Fruit fly (Drosophila melanogaster) whole organism, embryonic: ENCODE results near the gene CG4953.
A peak's percentile ranks its signal among the peaks of the same experiment; 100 is the strongest.

Experiments used
- Atf3 ChIP-seq: fragments of 200-800 bp; sonication (Bioruptor generic); optimal IDR thresholded peaks from 3 replicates; lab custom pipeline; 2016; ENCODE audit warnings: missing biosample characterization, missing genetic modification characterization
- CG12155 ChIP-seq: fragments of 200-800 bp; sonication (Bioruptor generic); optimal IDR thresholded peaks from 3 replicates; lab custom pipeline; 2016; ENCODE audit warnings: missing biosample characterization, missing genetic modification characterization
- CG1233 ChIP-seq: fragments of 200-800 bp; sonication (Bioruptor generic); optimal IDR thresholded peaks from 4 replicates; lab custom pipeline; 2018; ENCODE audit warnings: missing biosample characterization, mild to moderate bottlenecking, missing genetic modification characterization
- CG12744 ChIP-seq: fragments of 200-800 bp; sonication (Bioruptor generic); optimal IDR thresholded peaks from 2 replicates; lab custom pipeline; 2016; ENCODE audit warnings: missing biosample characterization, missing genetic modification characterization
- CG12769 ChIP-seq: fragments of 200-800 bp; sonication (Bioruptor generic); optimal IDR thresholded peaks from 2 replicates; lab custom pipeline; 2019; ENCODE audit warnings: missing biosample characterization, mild to moderate bottlenecking, missing genetic modification characterization, moderate library complexity
- CG14965 ChIP-seq: fragments of 200-800 bp; sonication (Bioruptor generic); optimal IDR thresholded peaks from 2 replicates; lab custom pipeline; 2016; ENCODE audit warnings: missing biosample characterization, missing genetic modification characterization, borderline replicate concordance
- CG15514 ChIP-seq: fragments of 200-800 bp; sonication (Bioruptor generic); optimal IDR thresholded peaks from 3 replicates; lab custom pipeline; 2017; ENCODE audit warnings: missing biosample characterization, missing genetic modification characterization, mild to moderate bottlenecking, moderate library complexity, missing genetic modification reagents
- CG17328 ChIP-seq: fragments of 200-800 bp; sonication (Bioruptor generic); IDR thresholded peaks from 2 replicates; pipeline ENCODE4 v1.3.6; 2022; ENCODE audit warnings: missing biosample characterization, missing genetic modification characterization
- CG17802 ChIP-seq: fragments of 200-800 bp; sonication (Bioruptor generic); optimal IDR thresholded peaks from 2 replicates; lab custom pipeline; 2018; ENCODE audit warnings: missing biosample characterization, mild to moderate bottlenecking, missing genetic modification characterization, moderate library complexity
- CG2120 ChIP-seq: fragments of 200-800 bp; sonication (Bioruptor generic); optimal IDR thresholded peaks from 3 replicates; lab custom pipeline; 2016; ENCODE audit warnings: missing biosample characterization, missing genetic modification characterization
- CG3163 ChIP-seq: fragments of 200-800 bp; sonication (Bioruptor generic); optimal IDR thresholded peaks from 3 replicates; lab custom pipeline; 2016; ENCODE audit warnings: missing biosample characterization, missing genetic modification characterization
- CG34224 ChIP-seq: fragments of 200-800 bp; sonication (Bioruptor generic); IDR thresholded peaks from 3 replicates; pipeline ENCODE4 v1.3.6; 2022; ENCODE audit warnings: missing biosample characterization, missing genetic modification characterization; ENCODE audit not compliant: partially characterized antibody
- CG3847 ChIP-seq: fragments of 200-800 bp; sonication (Bioruptor generic); IDR thresholded peaks from 2 replicates; pipeline ENCODE4 v1.3.6; 2022; ENCODE audit warnings: missing biosample characterization, missing genetic modification characterization
- CG4617 ChIP-seq: fragments of 200-800 bp; sonication (Bioruptor generic); optimal IDR thresholded peaks from 3 replicates; lab custom pipeline; 2016; ENCODE audit warnings: missing biosample characterization, missing genetic modification characterization, borderline replicate concordance
- CG4707 ChIP-seq: fragments of 200-800 bp; sonication (Bioruptor generic); optimal IDR thresholded peaks from 2 replicates; lab custom pipeline; 2018; ENCODE audit warnings: missing biosample characterization, mild to moderate bottlenecking, missing genetic modification characterization, moderate library complexity
- CG7839 ChIP-seq: fragments of 200-800 bp; sonication (Bioruptor generic); optimal IDR thresholded peaks from 3 replicates; lab custom pipeline; 2018; ENCODE audit warnings: missing biosample characterization, mild to moderate bottlenecking, missing genetic modification characterization, moderate library complexity
- CG8944 ChIP-seq: fragments of 200-800 bp; sonication (Bioruptor generic); optimal IDR thresholded peaks from 3 replicates; lab custom pipeline; 2016; ENCODE audit warnings: missing biosample characterization, missing genetic modification characterization
- CG9215 ChIP-seq: fragments of 200-800 bp; sonication (Bioruptor generic); IDR thresholded peaks from 2 replicates; pipeline ENCODE4 v1.3.6; 2022; ENCODE audit warnings: missing biosample characterization, missing genetic modification characterization
- Chrac-16 ChIP-seq: fragments of 200-800 bp; sonication (Bioruptor generic); optimal IDR thresholded peaks from 3 replicates; lab custom pipeline; 2016; ENCODE audit warnings: missing biosample characterization, missing genetic modification characterization
- D19B ChIP-seq: fragments of 200-800 bp; sonication (Bioruptor generic); optimal IDR thresholded peaks from 2 replicates; lab custom pipeline; 2017; ENCODE audit warnings: missing biosample characterization, mild to moderate bottlenecking, missing genetic modification characterization
- Dip3 ChIP-seq: fragments of 200-800 bp; sonication (Bioruptor generic); optimal IDR thresholded peaks from 3 replicates; lab custom pipeline; 2016; ENCODE audit warnings: missing biosample characterization, missing genetic modification characterization
- Dll ChIP-seq: fragments of 200-800 bp; sonication (Bioruptor generic); IDR thresholded peaks from 4 replicates; pipeline ENCODE4 v1.3.6; 2022; ENCODE audit warnings: missing biosample characterization, missing genetic modification characterization; ENCODE audit not compliant: partially characterized antibody
- Lim3 ChIP-seq: fragments of 200-800 bp; sonication (Bioruptor generic); IDR thresholded peaks from 2 replicates; pipeline ENCODE4 v1.3.6; 2022; ENCODE audit warnings: missing biosample characterization, missing genetic modification characterization
- Nf-YC ChIP-seq: fragments of 200-800 bp; optimal IDR thresholded peaks from 3 replicates; lab custom pipeline; 2019; ENCODE audit warnings: missing biosample characterization, mild to moderate bottlenecking, missing genetic modification characterization, moderate library complexity
- Ptx1 ChIP-seq: fragments of 200-800 bp; sonication (Bioruptor generic); IDR thresholded peaks from 2 replicates; pipeline ENCODE4 v1.3.6; 2022; ENCODE audit warnings: missing biosample characterization, missing genetic modification characterization
- Rfx ChIP-seq: fragments of 200-800 bp; sonication (Bioruptor generic); IDR thresholded peaks from 2 replicates; pipeline ENCODE4 v1.3.6; 2022; ENCODE audit warnings: missing biosample characterization, missing genetic modification characterization
- TFAM ChIP-seq: fragments of 200-800 bp; sonication (Bioruptor generic); optimal IDR thresholded peaks from 2 replicates; lab custom pipeline; 2017; ENCODE audit warnings: missing biosample characterization, missing genetic modification characterization, inconsistent platforms
- Trl ChIP-seq, 3 experiments: fragments of >200 bp in 2 of 3; fragments of 200-800 bp in 1 of 3; sonication (Bioruptor generic) in 1 of 3; optimal IDR thresholded peaks; 2 replicates in 1 of 3; 3 replicates in 2 of 3; lab custom pipeline; 2016 to 2017; ENCODE audit warnings: missing biosample characterization in 1 of 3, missing genetic modification characterization in 1 of 3
- az2 ChIP-seq: fragments of 200-800 bp; sonication (Bioruptor generic); optimal IDR thresholded peaks from 3 replicates; lab custom pipeline; 2016; ENCODE audit warnings: missing biosample characterization, missing genetic modification characterization
- cwo ChIP-seq: fragments of 200-800 bp; sonication (Bioruptor generic); optimal IDR thresholded peaks from 3 replicates; lab custom pipeline; 2017; ENCODE audit warnings: missing biosample characterization, missing genetic modification characterization, mild to moderate bottlenecking, moderate library complexity, missing genetic modification reagents
- dmrt11E ChIP-seq: fragments of 200-800 bp; sonication (Bioruptor generic); optimal IDR thresholded peaks from 3 replicates; lab custom pipeline; 2018; ENCODE audit warnings: missing biosample characterization, mild to moderate bottlenecking, missing genetic modification characterization, moderate library complexity
- dmrt99B ChIP-seq: fragments of 200-800 bp; sonication (Bioruptor generic); optimal IDR thresholded peaks from 2 replicates; lab custom pipeline; 2018; ENCODE audit warnings: missing biosample characterization, mild to moderate bottlenecking, missing genetic modification characterization, moderate library complexity
- exex ChIP-seq: fragments of 200-800 bp; sonication (Bioruptor generic); optimal IDR thresholded peaks from 4 replicates; lab custom pipeline; 2018; ENCODE audit warnings: missing biosample characterization, mild to moderate bottlenecking, missing genetic modification characterization, moderate library complexity
- ham ChIP-seq: fragments of 200-800 bp; sonication (Bioruptor generic); IDR thresholded peaks from 2 replicates; pipeline ENCODE4 v1.3.6; 2022; ENCODE audit warnings: missing biosample characterization, missing genetic modification characterization
- jumu ChIP-seq: fragments of 200-800 bp; sonication (Bioruptor generic); optimal IDR thresholded peaks from 3 replicates; lab custom pipeline; 2016; ENCODE audit warnings: missing biosample characterization, missing genetic modification characterization
- kni ChIP-seq: fragments of 200-800 bp; sonication (Bioruptor generic); optimal IDR thresholded peaks from 3 replicates; lab custom pipeline; 2017; ENCODE audit warnings: mild to moderate bottlenecking, missing biosample characterization, missing genetic modification reagents, missing genetic modification characterization
- pzg ChIP-seq: fragments of 200-800 bp; sonication (Bioruptor generic); optimal IDR thresholded peaks from 3 replicates; lab custom pipeline; 2018; ENCODE audit warnings: missing biosample characterization, mild to moderate bottlenecking, missing genetic modification characterization, moderate library complexity
- scrt ChIP-seq: fragments of 200-800 bp; sonication (Bioruptor generic); optimal IDR thresholded peaks from 2 replicates; lab custom pipeline; 2018; ENCODE audit warnings: missing biosample characterization, mild to moderate bottlenecking, missing genetic modification characterization, moderate library complexity
- sna ChIP-seq: fragments of 200-800 bp; sonication (Bioruptor generic); IDR thresholded peaks from 2 replicates; pipeline ENCODE4 v1.3.6; 2022; ENCODE audit warnings: missing biosample characterization, missing genetic modification characterization; ENCODE audit not compliant: partially characterized antibody
- so ChIP-seq: fragments of 200-800 bp; sonication (Bioruptor generic); IDR thresholded peaks from 3 replicates; pipeline ENCODE4 v1.3.6; 2022; ENCODE audit warnings: missing biosample characterization, missing genetic modification characterization
- tll ChIP-seq, 2 experiments: fragments of 200-800 bp in 1 of 2; fragments of >200 bp in 1 of 2; sonication (Bioruptor generic) in 1 of 2; optimal IDR thresholded peaks; 2 replicates each; lab custom pipeline; 2017 to 2019; ENCODE audit warnings: missing biosample characterization in 2 of 2, missing genetic modification characterization in 2 of 2, mild to moderate bottlenecking in 1 of 2, moderate library complexity in 1 of 2
- tup ChIP-seq: fragments of 200-800 bp; sonication (Bioruptor generic); optimal IDR thresholded peaks from 2 replicates; lab custom pipeline; 2016; ENCODE audit warnings: missing biosample characterization, mild to moderate bottlenecking, missing genetic modification characterization, moderate library complexity
- usp ChIP-seq: fragments of >200 bp; optimal IDR thresholded peaks from 2 replicates; lab custom pipeline; 2017; ENCODE audit warnings: missing biosample characterization, missing genetic modification characterization
- vnd ChIP-seq: fragments of 200-800 bp; sonication (Bioruptor generic); IDR thresholded peaks from 3 replicates; pipeline ENCODE4 v1.3.6; 2022; ENCODE audit warnings: missing biosample characterization, missing genetic modification characterization; ENCODE audit not compliant: partially characterized antibody
- vvl ChIP-seq: fragments of 200-800 bp; sonication (Bioruptor generic); IDR thresholded peaks from 2 replicates; pipeline ENCODE4 v1.3.6; 2022; ENCODE audit warnings: missing biosample characterization, missing genetic modification characterization
- zfh1 ChIP-seq: fragments of 200-800 bp; sonication (Bioruptor generic); IDR thresholded peaks from 3 replicates; pipeline ENCODE4 v1.3.6; 2022; ENCODE audit warnings: missing biosample characterization, missing genetic modification characterization
- zfh2 ChIP-seq: fragments of 200-800 bp; sonication (Bioruptor generic); optimal IDR thresholded peaks from 2 replicates; lab custom pipeline; 2016; ENCODE audit warnings: missing biosample characterization, missing genetic modification characterization

CG4953 gene

DNA sequence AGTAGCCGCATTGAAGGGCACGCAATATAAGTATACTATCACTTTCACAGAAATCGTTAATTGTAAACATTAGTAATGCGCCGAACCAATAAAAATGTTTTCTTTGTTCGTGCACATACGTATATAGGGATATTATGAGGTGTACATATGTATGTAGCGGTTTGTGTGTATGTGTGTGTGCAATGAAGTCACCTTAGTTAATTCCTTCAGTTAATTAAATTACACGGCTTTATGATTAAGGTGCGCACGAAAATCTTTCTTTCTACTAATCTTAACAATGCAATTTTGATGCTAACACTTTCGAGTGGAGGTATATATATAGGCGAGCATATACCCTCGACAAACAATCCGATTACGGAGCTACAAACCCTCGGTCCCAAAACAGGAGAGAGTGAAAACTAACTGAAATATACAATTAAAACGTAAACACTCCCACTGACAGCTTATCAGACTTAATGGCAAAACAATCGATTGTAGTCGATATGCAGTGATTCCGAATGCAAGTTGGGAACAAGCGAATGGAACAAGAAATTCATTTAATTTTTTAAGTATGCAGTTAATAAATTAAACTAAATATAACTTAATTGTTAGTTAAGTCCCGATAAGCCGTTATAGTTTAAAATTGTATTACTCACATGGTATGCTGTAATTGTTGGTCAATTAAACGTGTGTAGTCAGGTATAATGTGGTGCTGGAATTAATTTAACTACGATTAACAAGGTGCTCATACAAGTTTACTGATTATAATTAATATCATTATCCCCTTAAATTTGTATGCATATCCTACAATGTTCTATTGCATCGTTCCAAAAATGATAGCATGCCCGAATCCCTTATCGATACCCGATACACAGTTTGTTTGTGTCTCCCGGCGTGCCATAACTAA lies 45.8 kb upstream of the CG4953 start, which contains the start of the genes Npc1a and Prosalpha6 (continued):
- TF ChIP-seq Rfx (no peak), CG4617 (GFP tag; lab: Kevin White, UChicago) (peak; percentile 11), Chrac-16 (no peak), CG1233 (GFP tag; lab: Kevin White, UChicago) (no peak), CG7839 (tag; lab: Kevin White, UChicago) (no peak), CG9215 (GFP tag; lab: Robert Waterston, UW) (no peak), CG3163 (no peak), ham (GFP tag; lab: Robert Waterston, UW) (no peak), CG2120 (GFP tag; lab: Kevin White, UChicago) (peak; percentile 36), CG4707 (GFP tag; lab: Kevin White, UChicago) (no peak), kni (no peak), vnd (peak; percentile 59; the same call in 1 of the 3 replicates), pzg (peak; percentile 77), exex (tag; lab: Kevin White, UChicago) (peak; percentile 31), sna (GFP tag; lab: Robert Waterston, UW) (0 out of 2 replicates have a peak, but pooled peaks have one; percentile 43), CG17802 (tag; lab: Kevin White, UChicago) (peak; percentile 25), Dll (GFP tag; lab: Robert Waterston, UW) (peak; percentile 66; the same call in 2 of the 4 replicates), CG15514 (GFP tag; lab: Kevin White, UChicago) (peak; percentile 16), tll (GFP tag; optimal IDR thresholded peaks at IDR 0.05; lab: Kevin White, UChicago) (peak in 1 of 2 experiments; percentile 66), CG8944 (GFP tag; lab: Kevin White, UChicago) (no peak), so (GFP tag; lab: Robert Waterston, UW) (peak; percentile 39; the same call in 1 of the 3 replicates), jumu (GFP tag; lab: Kevin White, UChicago) (no peak), usp (GFP tag; lab: Kevin White, UChicago) (no peak), CG14965 (no peak), CG12744 (GFP tag; lab: Kevin White, UChicago) (no peak), CG17328 (GFP tag; lab: Robert Waterston, UW) (no peak), Dip3 (no peak), TFAM (GFP tag; lab: Kevin White, UChicago) (no peak), CG12155 (peak; percentile 16), tup (GFP tag; lab: Kevin White, UChicago) (no peak), D19B (GFP tag; lab: Kevin White, UChicago) (peak; percentile 11), Nf-YC (tag; lab: Kevin White, UChicago) (peak; percentile 30), zfh2 (GFP tag; lab: Kevin White, UChicago) (peak; percentile 25), dmrt11E (tag; lab: Kevin White, UChicago) (peak; percentile 32), CG12769 (tag; lab: Kevin White, UChicago) (no peak), vvl (no peak), zfh1 (GFP tag; lab: Robert Waterston, UW) (no peak), Atf3 (GFP tag; lab: Kevin White, UChicago) (no peak), dmrt99B (tag; lab: Kevin White, UChicago) (no peak), cwo (GFP tag; lab: Kevin White, UChicago) (no peak), Trl (optimal IDR thresholded peaks at IDR 0.05; lab: Kevin White, UChicago) (no peak), Trl (GFP tag; optimal IDR thresholded peaks at IDR 0.05; lab: Kevin White, UChicago) (no peak), scrt (GFP tag; lab: Kevin White, UChicago) (peak; percentile 14), Lim3 (GFP tag; lab: Robert Waterston, UW) (no peak), az2 (GFP tag; lab: Kevin White, UChicago) (no peak), CG3847 (GFP tag; lab: Robert Waterston, UW) (no peak), Ptx1 (GFP tag; lab: Robert Waterston, UW) (no peak), CG34224 (GFP tag; lab: Robert Waterston, UW) (no peak)
